Fruit fly (Drosophila melanogaster) whole organism, embryonic: ENCODE measurements around the gene Gprk2.

Experiments used
- Asciz ChIP-seq: fragments of 200-800 bp; sonication (Bioruptor generic); optimal IDR thresholded peaks from 2 replicates; lab custom pipeline; 2017; ENCODE audit warnings: missing biosample characterization, mild to moderate bottlenecking, missing genetic modification characterization, missing genetic modification reagents
- BEAF-32 ChIP-seq: fragments of 200-800 bp; sonication (Bioruptor generic); optimal IDR thresholded peaks from 3 replicates; lab custom pipeline; 2017; ENCODE audit warnings: missing biosample characterization, missing genetic modification characterization, mild to moderate bottlenecking, moderate library complexity, missing genetic modification reagents
- Bdp1 ChIP-seq: fragments of 200-800 bp; sonication (Bioruptor generic); optimal IDR thresholded peaks from 3 replicates; lab custom pipeline; 2016; ENCODE audit warnings: missing biosample characterization, missing genetic modification characterization
- CG10543 ChIP-seq: fragments of 200-800 bp; sonication (Bioruptor generic); optimal IDR thresholded peaks from 3 replicates; lab custom pipeline; 2017; ENCODE audit warnings: missing biosample characterization, mild to moderate bottlenecking, missing genetic modification characterization, moderate library complexity
- CG11695 ChIP-seq: fragments of 200-800 bp; sonication (Bioruptor generic); IDR thresholded peaks from 3 replicates; pipeline ENCODE4 v1.3.6; 2022; ENCODE audit warnings: missing biosample characterization, missing genetic modification characterization
- CG12299 ChIP-seq: fragments of 200-800 bp; sonication (Bioruptor generic); optimal IDR thresholded peaks from 2 replicates; lab custom pipeline; 2018; ENCODE audit warnings: missing biosample characterization, mild to moderate bottlenecking, missing genetic modification characterization
- CG1233 ChIP-seq: fragments of 200-800 bp; sonication (Bioruptor generic); optimal IDR thresholded peaks from 4 replicates; lab custom pipeline; 2018; ENCODE audit warnings: missing biosample characterization, mild to moderate bottlenecking, missing genetic modification characterization
- CG12744 ChIP-seq: fragments of 200-800 bp; sonication (Bioruptor generic); optimal IDR thresholded peaks from 2 replicates; lab custom pipeline; 2016; ENCODE audit warnings: missing biosample characterization, missing genetic modification characterization
- CG13287 ChIP-seq: fragments of 200-800 bp; sonication (Bioruptor generic); IDR thresholded peaks from 2 replicates; pipeline ENCODE4 v1.3.6; 2022; ENCODE audit warnings: missing biosample characterization, missing genetic modification characterization; ENCODE audit not compliant: partially characterized antibody
- CG13424 ChIP-seq: fragments of 200-800 bp; sonication (Bioruptor generic); optimal IDR thresholded peaks from 2 replicates; lab custom pipeline; 2019; ENCODE audit warnings: missing biosample characterization, mild to moderate bottlenecking, missing genetic modification characterization, moderate library complexity
- CG15696 ChIP-seq: fragments of 200-800 bp; sonication (Bioruptor generic); optimal IDR thresholded peaks from 2 replicates; lab custom pipeline; 2019; ENCODE audit warnings: missing biosample characterization, mild to moderate bottlenecking, missing genetic modification characterization, moderate library complexity
- CG16815 ChIP-seq: fragments of 200-800 bp; sonication (Bioruptor generic); optimal IDR thresholded peaks from 3 replicates; lab custom pipeline; 2017; ENCODE audit warnings: missing biosample characterization, mild to moderate bottlenecking, missing genetic modification characterization
- CG2116 ChIP-seq: fragments of 200-800 bp; sonication (Bioruptor generic); optimal IDR thresholded peaks from 3 replicates; lab custom pipeline; 2018; ENCODE audit warnings: missing biosample characterization, mild to moderate bottlenecking, missing genetic modification characterization
- CG2889 ChIP-seq: fragments of 200-800 bp; sonication (Bioruptor generic); IDR thresholded peaks from 3 replicates; pipeline ENCODE4 v1.3.6; 2022; ENCODE audit warnings: missing biosample characterization, missing genetic modification characterization
- CG3847 ChIP-seq: fragments of 200-800 bp; sonication (Bioruptor generic); IDR thresholded peaks from 2 replicates; pipeline ENCODE4 v1.3.6; 2022; ENCODE audit warnings: missing biosample characterization, missing genetic modification characterization
- CG6654 ChIP-seq: fragments of 200-800 bp; sonication (Bioruptor generic); optimal IDR thresholded peaks from 2 replicates; lab custom pipeline; 2017; ENCODE audit warnings: missing biosample characterization, mild to moderate bottlenecking, missing genetic modification characterization
- CG8290 ChIP-seq, 3 experiments: fragments of 200-800 bp; sonication (Bioruptor generic); optimal IDR thresholded peaks; 2 replicates each; lab custom pipeline; 2016 to 2019; ENCODE audit warnings: missing biosample characterization in 3 of 3, missing genetic modification characterization in 3 of 3, mild to moderate bottlenecking in 2 of 3, moderate library complexity in 1 of 3
- CG8359 ChIP-seq: fragments of 200-800 bp; sonication (Bioruptor generic); optimal IDR thresholded peaks from 2 replicates; lab custom pipeline; 2017; ENCODE audit warnings: missing biosample characterization, mild to moderate bottlenecking, missing genetic modification characterization, borderline replicate concordance
- CG9797 ChIP-seq: fragments of 200-800 bp; sonication (Bioruptor generic); optimal IDR thresholded peaks from 3 replicates; lab custom pipeline; 2018; ENCODE audit warnings: missing biosample characterization, mild to moderate bottlenecking, missing genetic modification characterization
- CTCF ChIP-seq: fragments of 200-800 bp; sonication (Bioruptor generic); optimal IDR thresholded peaks from 2 replicates; lab custom pipeline; 2017; ENCODE audit warnings: missing biosample characterization, mild to moderate bottlenecking, missing genetic modification characterization, moderate library complexity
- Dll ChIP-seq: fragments of 200-800 bp; sonication (Bioruptor generic); IDR thresholded peaks from 4 replicates; pipeline ENCODE4 v1.3.6; 2022; ENCODE audit warnings: missing biosample characterization, missing genetic modification characterization; ENCODE audit not compliant: partially characterized antibody
- Ets97D ChIP-seq: fragments of 200-800 bp; sonication (Bioruptor generic); optimal IDR thresholded peaks from 3 replicates; lab custom pipeline; 2016; ENCODE audit warnings: missing biosample characterization, missing genetic modification characterization
- Hr78 ChIP-seq, 2 experiments: fragments of 200-800 bp in 1 of 2; fragments of >200 bp in 1 of 2; sonication (Bioruptor generic) in 1 of 2; optimal IDR thresholded peaks; 2 replicates each; lab custom pipeline; 2017 to 2019; ENCODE audit warnings: missing biosample characterization in 2 of 2, missing genetic modification characterization in 2 of 2, mild to moderate bottlenecking in 1 of 2, moderate library complexity in 1 of 2
- Oaz ChIP-seq: fragments of 200-800 bp; sonication (Bioruptor generic); IDR thresholded peaks from 2 replicates; pipeline ENCODE4 v1.3.6; 2022; ENCODE audit warnings: missing biosample characterization, missing genetic modification characterization
- Rfx ChIP-seq: fragments of 200-800 bp; sonication (Bioruptor generic); IDR thresholded peaks from 2 replicates; pipeline ENCODE4 v1.3.6; 2022; ENCODE audit warnings: missing biosample characterization, missing genetic modification characterization
- Sox102F ChIP-seq: fragments of 200-800 bp; sonication (Bioruptor generic); optimal IDR thresholded peaks from 2 replicates; lab custom pipeline; 2018; ENCODE audit warnings: missing biosample characterization, mild to moderate bottlenecking, missing genetic modification characterization, moderate library complexity
- Sry-δ ChIP-seq: fragments of 200-800 bp; sonication (Bioruptor generic); optimal IDR thresholded peaks from 2 replicates; lab custom pipeline; 2016; ENCODE audit warnings: missing biosample characterization, missing genetic modification characterization
- Stat92E ChIP-seq, 3 experiments: fragments of >200 bp in 2 of 3; fragments of 200-800 bp in 1 of 3; sonication (Bioruptor generic) in 1 of 3; optimal IDR thresholded peaks; 2 replicates each; lab custom pipeline; 2017 to 2019; ENCODE audit warnings: missing biosample characterization in 3 of 3, missing genetic modification characterization in 3 of 3, mild to moderate bottlenecking in 1 of 3, moderate library complexity in 1 of 3
- abd-A ChIP-seq: fragments of 200-800 bp; sonication (Bioruptor generic); optimal IDR thresholded peaks from 3 replicates; lab custom pipeline; 2019; ENCODE audit warnings: missing biosample characterization, mild to moderate bottlenecking, missing genetic modification characterization, moderate library complexity
- bab2 ChIP-seq: fragments of 200-800 bp; sonication (Bioruptor generic); optimal IDR thresholded peaks from 2 replicates; lab custom pipeline; 2016; ENCODE audit warnings: missing biosample characterization, missing genetic modification characterization
- bcd ChIP-seq: fragments of 200-800 bp; sonication (Bioruptor generic); optimal IDR thresholded peaks from 2 replicates; lab custom pipeline; 2017; ENCODE audit warnings: missing biosample characterization, mild to moderate bottlenecking, missing genetic modification characterization
- br ChIP-seq: fragments of >200 bp; optimal IDR thresholded peaks from 2 replicates; lab custom pipeline; 2017
- chinmo ChIP-seq: fragments of 200-800 bp; sonication (Bioruptor generic); IDR thresholded peaks from 4 replicates; pipeline ENCODE4 v1.3.6; 2022; ENCODE audit warnings: missing biosample characterization, missing genetic modification characterization; ENCODE audit not compliant: partially characterized antibody
- chn ChIP-seq: fragments of 200-800 bp; sonication (Bioruptor generic); optimal IDR thresholded peaks from 2 replicates; lab custom pipeline; 2016; ENCODE audit warnings: missing biosample characterization, missing genetic modification characterization
- en ChIP-seq: fragments of 200-800 bp; sonication (Bioruptor generic); optimal IDR thresholded peaks from 2 replicates; lab custom pipeline; 2016; ENCODE audit warnings: missing biosample characterization, missing genetic modification characterization
- eyg ChIP-seq: fragments of 200-800 bp; sonication (Bioruptor generic); optimal IDR thresholded peaks from 3 replicates; lab custom pipeline; 2016; ENCODE audit warnings: missing biosample characterization, missing genetic modification characterization
- fd64A ChIP-seq: fragments of 200-800 bp; sonication (Bioruptor generic); optimal IDR thresholded peaks from 3 replicates; lab custom pipeline; 2018; ENCODE audit warnings: missing biosample characterization, mild to moderate bottlenecking, missing genetic modification characterization
- gcm ChIP-seq: fragments of 200-800 bp; sonication (Bioruptor generic); optimal IDR thresholded peaks from 2 replicates; lab custom pipeline; 2019; ENCODE audit warnings: missing biosample characterization, mild to moderate bottlenecking, missing genetic modification characterization, moderate library complexity
- gro ChIP-seq: fragments of 200-800 bp; sonication (Bioruptor generic); optimal IDR thresholded peaks from 2 replicates; lab custom pipeline; 2016; ENCODE audit warnings: missing biosample characterization, missing genetic modification characterization
- gt ChIP-seq: fragments of 200-800 bp; sonication (Bioruptor generic); IDR thresholded peaks from 2 replicates; pipeline ENCODE4 v1.3.6; 2022; ENCODE audit warnings: missing biosample characterization, missing genetic modification characterization
- mam ChIP-seq: fragments of 200-800 bp; sonication (Bioruptor generic); optimal IDR thresholded peaks from 3 replicates; lab custom pipeline; 2016; ENCODE audit warnings: missing biosample characterization, missing genetic modification characterization
- org-1 ChIP-seq: fragments of 200-800 bp; sonication (Bioruptor generic); optimal IDR thresholded peaks from 2 replicates; lab custom pipeline; 2017; ENCODE audit warnings: missing biosample characterization, missing genetic modification characterization
- pum ChIP-seq: fragments of 200-800 bp; sonication (Bioruptor generic); optimal IDR thresholded peaks from 2 replicates; lab custom pipeline; 2016; ENCODE audit warnings: missing biosample characterization, missing genetic modification characterization
- sens ChIP-seq: fragments of 200-800 bp; sonication (Bioruptor generic); peaks from one replicate; lab custom pipeline; 2016; ENCODE audit warnings: missing biosample characterization, missing genetic modification characterization
- sens-2 ChIP-seq: fragments of 200-800 bp; sonication (Bioruptor generic); IDR thresholded peaks from 2 replicates; pipeline ENCODE4 v1.3.6; 2022; ENCODE audit warnings: missing biosample characterization, missing genetic modification characterization
- shn ChIP-seq: fragments of 200-800 bp; sonication (Bioruptor generic); optimal IDR thresholded peaks from 3 replicates; lab custom pipeline; 2016; ENCODE audit warnings: missing biosample characterization, missing genetic modification characterization
- sna ChIP-seq: fragments of 200-800 bp; sonication (Bioruptor generic); IDR thresholded peaks from 2 replicates; pipeline ENCODE4 v1.3.6; 2022; ENCODE audit warnings: missing biosample characterization, missing genetic modification characterization; ENCODE audit not compliant: partially characterized antibody
- so ChIP-seq: fragments of 200-800 bp; sonication (Bioruptor generic); IDR thresholded peaks from 3 replicates; pipeline ENCODE4 v1.3.6; 2022; ENCODE audit warnings: missing biosample characterization, missing genetic modification characterization
- tll ChIP-seq, 2 experiments: fragments of 200-800 bp in 1 of 2; fragments of >200 bp in 1 of 2; sonication (Bioruptor generic) in 1 of 2; optimal IDR thresholded peaks; 2 replicates each; lab custom pipeline; 2017 to 2019; ENCODE audit warnings: missing biosample characterization in 2 of 2, missing genetic modification characterization in 2 of 2, mild to moderate bottlenecking in 1 of 2, moderate library complexity in 1 of 2
- twi ChIP-seq: fragments of 200-800 bp; optimal IDR thresholded peaks from 2 replicates; lab custom pipeline; 2019; ENCODE audit warnings: missing biosample characterization, mild to moderate bottlenecking, missing genetic modification characterization, moderate library complexity
- unpg ChIP-seq: fragments of 200-800 bp; sonication (Bioruptor generic); optimal IDR thresholded peaks from 3 replicates; lab custom pipeline; 2018; ENCODE audit warnings: missing biosample characterization, mild to moderate bottlenecking, missing genetic modification characterization, moderate library complexity

The Gprk2 gene

dm6 chr3R:31463012-31463366 is 57.9 kb downstream of the Gprk2 start, which contains the start of the genes CG11334 and CG11333 (continued):
- TF ChIP-seq pum (no peak), twi (tag; lab: Kevin White, UChicago) (no peak), CG15696 (tag; lab: Kevin White, UChicago) (no peak), CG6654 (GFP tag; lab: Kevin White, UChicago) (no peak), CG1233 (GFP tag; lab: Kevin White, UChicago) (no peak), tll (GFP tag; optimal IDR thresholded peaks at IDR 0.05; lab: Kevin White, UChicago) (no peak), CG11695 (no peak), Sox102F (GFP tag; lab: Kevin White, UChicago) (no peak), CG13424 (tag; lab: Kevin White, UChicago) (no peak), CG12299 (tag; lab: Kevin White, UChicago) (no peak), Rfx (no peak), bab2 (no peak), Hr78 (GFP tag; optimal IDR thresholded peaks at IDR 0.05; lab: Kevin White, UChicago) (no peak), CG16815 (GFP tag; lab: Kevin White, UChicago) (no peak), shn (GFP tag; lab: Kevin White, UChicago) (no peak), sens-2 (GFP tag; lab: Robert Waterston, UW) (no peak), Ets97D (GFP tag; lab: Kevin White, UChicago) (no peak), eyg (GFP tag; lab: Kevin White, UChicago) (no peak), CG8359 (no peak), Bdp1 (GFP tag; lab: Kevin White, UChicago) (no peak), CG2889 (0 out of 3 replicates have a peak, but pooled peaks have one; percentile 21), CG8290 (GFP tag; optimal IDR thresholded peaks at IDR 0.05; lab: Kevin White, UChicago) (no peak), CG8290 (tag; optimal IDR thresholded peaks at IDR 0.05; lab: Kevin White, UChicago) (no peak), CTCF (GFP tag; lab: Kevin White, UChicago) (peak; percentile 96), unpg (GFP tag; lab: Kevin White, UChicago) (no peak), CG12744 (GFP tag; lab: Kevin White, UChicago) (no peak), chinmo (0 out of 4 replicates have a peak, but pooled peaks have one; percentile 21), org-1 (GFP tag; lab: Kevin White, UChicago) (no peak), bcd (no peak), en (GFP tag; lab: Kevin White, UChicago) (no peak), Sry-δ (GFP tag; lab: Kevin White, UChicago) (peak; percentile 33), CG3847 (GFP tag; lab: Robert Waterston, UW) (no peak), gro (GFP tag; lab: Kevin White, UChicago) (no peak), CG9797 (GFP tag; lab: Kevin White, UChicago) (peak; percentile 70), so (GFP tag; lab: Robert Waterston, UW) (no peak), CG2116 (GFP tag; lab: Kevin White, UChicago) (peak; percentile 62), sna (GFP tag; lab: Robert Waterston, UW) (no peak), CG10543 (no peak), br (lab: Kevin White, UChicago) (no peak), Oaz (GFP tag; lab: Robert Waterston, UW) (no peak), abd-A (tag; lab: Kevin White, UChicago) (no peak), Stat92E (GFP tag; optimal IDR thresholded peaks at IDR 0.05; lab: Kevin White, UChicago) (peak in 1 of 3 experiments; percentile 9), chn (no peak), gt (no peak), Asciz (GFP tag; lab: Kevin White, UChicago) (no peak), gcm (GFP tag; lab: Kevin White, UChicago) (no peak), CG13287 (GFP tag; lab: Robert Waterston, UW) (no peak; the same call in 1 of the 2 replicates), mam (GFP tag; lab: Kevin White, UChicago) (no peak), fd64A (no peak), BEAF-32 (GFP tag; lab: Kevin White, UChicago) (peak; percentile 33), sens (GFP tag; lab: Kevin White, UChicago) (peak; percentile 45), Dll (GFP tag; lab: Robert Waterston, UW) (no peak)
